Worm (Caenorhabditis elegans) whole organism, mixed stage, embryonic: ENCODE results near the gene Y53G8AR.8.

Experiments used
- M03D4.4 ChIP-seq: sonication (generic microtip); optimal IDR thresholded peaks from 2 replicates; lab custom pipeline; 2017; ENCODE audit warnings: mild to moderate bottlenecking, missing genetic modification characterization, missing compliant biosample characterization
- blmp-1 ChIP-seq: fragments of 150-350 bp; optimal IDR thresholded peaks from 2 replicates; lab custom pipeline; 2014; ENCODE audit warnings: missing biosample characterization, missing genetic modification characterization
- ceh-39 ChIP-seq: fragments of 150-350 bp; optimal IDR thresholded peaks from 2 replicates; lab custom pipeline; 2014; ENCODE audit warnings: missing biosample characterization, missing genetic modification characterization
- ceh-43 ChIP-seq: fragments of 200-800 bp; sonication (Bioruptor generic); optimal IDR thresholded peaks from 2 replicates; lab custom pipeline; 2018; ENCODE audit warnings: mild to moderate bottlenecking, missing genetic modification characterization, moderate library complexity, missing compliant biosample characterization
- ceh-83 ChIP-seq: fragments of 200-800 bp; sonication (Bioruptor generic); optimal IDR thresholded peaks from 2 replicates; lab custom pipeline; 2018; ENCODE audit warnings: mild to moderate bottlenecking, missing genetic modification characterization, missing compliant biosample characterization
- ces-1 ChIP-seq: fragments of 150-350 bp; optimal IDR thresholded peaks from 2 replicates; lab custom pipeline; 2014; ENCODE audit warnings: missing biosample characterization, missing genetic modification reagents, missing genetic modification characterization
- elt-1 ChIP-seq: sonication (generic microtip); optimal IDR thresholded peaks from 2 replicates; lab custom pipeline; 2017; ENCODE audit warnings: missing genetic modification characterization, mild to moderate bottlenecking, missing compliant biosample characterization, antibody characterized with exemption, moderate library complexity, borderline replicate concordance; ENCODE audit not compliant: insufficient read depth
- ham-2 ChIP-seq: fragments of 200-800 bp; sonication (Bioruptor generic); optimal IDR thresholded peaks from 2 replicates; lab custom pipeline; 2018; ENCODE audit warnings: mild to moderate bottlenecking, missing genetic modification characterization, missing compliant biosample characterization
- hlh-1 ChIP-seq: fragments of 150-350 bp; optimal IDR thresholded peaks from 2 replicates; lab custom pipeline; 2014; ENCODE audit warnings: missing biosample characterization, missing genetic modification reagents, missing genetic modification characterization
- lin-13 ChIP-seq: fragments of 150-350 bp; optimal IDR thresholded peaks from 2 replicates; lab custom pipeline; 2014; ENCODE audit warnings: missing biosample characterization, missing genetic modification characterization
- lin-32 ChIP-seq: fragments of 200-800 bp; sonication (Bioruptor generic); optimal IDR thresholded peaks from 2 replicates; lab custom pipeline; 2018; ENCODE audit warnings: mild to moderate bottlenecking, missing genetic modification characterization, missing compliant biosample characterization
- lsy-2 ChIP-seq: fragments of 150-350 bp; optimal IDR thresholded peaks from 2 replicates; lab custom pipeline; 2014; ENCODE audit warnings: missing biosample characterization, missing genetic modification characterization
- mab-5 ChIP-seq: fragments of 150-350 bp; optimal IDR thresholded peaks from 2 replicates; lab custom pipeline; 2014; ENCODE audit warnings: missing biosample characterization, missing genetic modification characterization
- mep-1 ChIP-seq: fragments of 150-350 bp; optimal IDR thresholded peaks from 2 replicates; lab custom pipeline; 2017; ENCODE audit warnings: missing biosample characterization, missing genetic modification reagents, missing genetic modification characterization, inconsistent platforms
- mls-2 ChIP-seq: sonication (generic microtip); optimal IDR thresholded peaks from 2 replicates; lab custom pipeline; 2016; ENCODE audit warnings: mild to moderate bottlenecking, missing genetic modification characterization, moderate library complexity, missing compliant biosample characterization
- nhr-12 ChIP-seq: fragments of 150-350 bp; optimal IDR thresholded peaks from 2 replicates; lab custom pipeline; 2014; ENCODE audit warnings: missing biosample characterization, missing genetic modification characterization
- nhr-2 ChIP-seq: fragments of 150-350 bp; optimal IDR thresholded peaks from 2 replicates; lab custom pipeline; 2014; ENCODE audit warnings: missing biosample characterization, missing genetic modification characterization
- nhr-237 ChIP-seq: fragments of 150-350 bp; optimal IDR thresholded peaks from 2 replicates; lab custom pipeline; 2014; ENCODE audit warnings: missing biosample characterization, missing genetic modification characterization
- nhr-28 ChIP-seq: fragments of 150-350 bp; optimal IDR thresholded peaks from 2 replicates; lab custom pipeline; 2014; ENCODE audit warnings: missing biosample characterization, missing genetic modification characterization
- nhr-76 ChIP-seq: sonication (generic microtip); optimal IDR thresholded peaks from 2 replicates; lab custom pipeline; 2017; ENCODE audit warnings: missing biosample characterization, missing genetic modification characterization
- pha-4 ChIP-seq: fragments of 150-350 bp; optimal IDR thresholded peaks from 2 replicates; lab custom pipeline; 2018; ENCODE audit warnings: missing biosample characterization, missing genetic modification reagents, missing genetic modification characterization
- sem-2 ChIP-seq: fragments of 200-800 bp; sonication (Bioruptor generic); optimal IDR thresholded peaks from 2 replicates; lab custom pipeline; 2018; ENCODE audit warnings: mild to moderate bottlenecking, missing genetic modification characterization, missing compliant biosample characterization
- snpc-4 ChIP-seq: fragments of 150-350 bp; optimal IDR thresholded peaks from 2 replicates; lab custom pipeline; 2014; ENCODE audit warnings: missing biosample characterization, missing genetic modification characterization
- sptf-1 ChIP-seq: sonication (generic microtip); optimal IDR thresholded peaks from 2 replicates; lab custom pipeline; 2017; ENCODE audit warnings: mild to moderate bottlenecking, missing genetic modification characterization, moderate library complexity, missing compliant biosample characterization
- tbx-8 ChIP-seq: fragments of 200-800 bp; sonication (Bioruptor generic); optimal IDR thresholded peaks from 2 replicates; lab custom pipeline; 2018; ENCODE audit warnings: mild to moderate bottlenecking, missing genetic modification characterization, moderate library complexity, missing compliant biosample characterization
- unc-120 ChIP-seq: sonication (generic microtip); optimal IDR thresholded peaks from 2 replicates; lab custom pipeline; 2017; ENCODE audit warnings: missing genetic modification characterization, missing compliant biosample characterization; ENCODE audit not compliant: poor library complexity, severe bottlenecking
- unc-39 ChIP-seq: fragments of 150-350 bp; optimal IDR thresholded peaks from 2 replicates; lab custom pipeline; 2014; ENCODE audit warnings: missing biosample characterization, missing genetic modification characterization
- unc-62 ChIP-seq: fragments of 150-350 bp; optimal IDR thresholded peaks from 2 replicates; lab custom pipeline; 2014; ENCODE audit warnings: missing biosample characterization, missing genetic modification reagents, missing genetic modification characterization
- zip-8 ChIP-seq: fragments of 150-350 bp; optimal IDR thresholded peaks from 2 replicates; lab custom pipeline; 2014; ENCODE audit warnings: missing biosample characterization, missing genetic modification characterization
- ztf-11 ChIP-seq: fragments of 150-350 bp; optimal IDR thresholded peaks from 2 replicates; lab custom pipeline; 2014; ENCODE audit warnings: missing biosample characterization, missing genetic modification characterization

Gene Y53G8AR.8

ce11 chrIII:3323906-3324305 is 29.8 kb upstream of the Y53G8AR.8 start (continued):
- TF ChIP-seq ztf-11 (no peak), nhr-237 (peak; percentile 19), blmp-1 (tag; lab: Kevin White, UChicago) (no peak), lin-32 (no peak), nhr-12 (tag; lab: Kevin White, UChicago) (no peak), ceh-39 (tag; lab: Kevin White, UChicago) (peak; percentile 22), nhr-28 (tag; lab: Kevin White, UChicago) (no peak), M03D4.4 (tag; lab: Kevin White, UChicago) (peak; percentile 8)

DNA sequence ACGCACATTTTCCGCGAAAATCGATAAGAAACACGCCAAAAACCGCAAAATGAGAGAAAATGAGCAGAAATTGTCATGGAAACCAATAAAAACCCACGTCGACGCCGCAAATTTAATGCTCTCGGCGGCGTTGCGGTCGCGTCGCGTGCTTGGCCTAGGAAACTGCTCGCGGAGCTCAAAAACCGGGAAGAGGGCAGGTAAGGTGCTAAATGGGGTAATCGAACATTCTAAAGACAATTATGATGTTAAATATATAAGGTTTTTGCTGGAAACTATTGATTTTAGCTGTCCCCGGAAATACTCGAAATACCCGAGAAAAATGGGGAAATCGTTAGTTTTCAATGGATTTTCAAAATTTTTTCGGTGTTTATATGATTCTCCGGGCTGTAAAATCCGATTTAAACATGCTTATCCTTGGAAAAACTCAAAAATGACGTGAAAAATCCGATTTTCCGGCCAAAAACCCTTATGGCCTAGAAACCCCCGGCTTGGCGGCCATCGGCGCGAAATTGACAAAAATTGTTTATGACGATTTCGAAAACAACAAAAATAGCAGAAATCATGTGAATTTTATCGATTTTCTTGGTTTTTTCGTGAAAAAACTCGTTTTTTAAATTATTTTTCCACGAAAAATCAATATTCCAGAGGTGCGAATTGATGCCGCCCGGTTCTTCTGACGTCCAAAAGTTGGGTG is 28.3 kb upstream of the Y53G8AR.8 start, which contains the start of gene phf-15:
TSS of gene phf-15 (plus strand) at position 537 of the 694 bp plus-strand sequence.
- TF ChIP-seq lin-13 (tag; lab: Kevin White, UChicago) (peak; percentile 20), tbx-8 (GFP tag; lab: Kevin White, UChicago) (peak; percentile 73), mls-2 (tag; lab: Kevin White, UChicago) (no peak), M03D4.4 (tag; lab: Kevin White, UChicago) (peak; percentile 5), ces-1 (GFP tag; lab: Kevin White, UChicago) (peak; percentile 26)

- no peak for TF ChIP-seq nhr-76
- no peak for TF ChIP-seq nhr-2
- TF ChIP-seq ceh-39 (tag; lab: Kevin White, UChicago), result no peak
- no peak for TF ChIP-seq zip-8 (tag; lab: Kevin White, UChicago)
- no peak for TF ChIP-seq ham-2 (GFP tag; lab: Kevin White, UChicago)
- TF ChIP-seq hlh-1 (tag; lab: Kevin White, UChicago), result no peak
- TF ChIP-seq sptf-1 (tag; lab: Kevin White, UChicago), result no peak
- no peak for TF ChIP-seq sem-2
- TF ChIP-seq mls-2 (tag; lab: Kevin White, UChicago), result no peak
- no peak for TF ChIP-seq nhr-237
- no peak for TF ChIP-seq tbx-8 (GFP tag; lab: Kevin White, UChicago)
Observed at ce11 chrIII:3321145-3321544, 27.0 kb upstream of the Y53G8AR.8 start, which contains the start of gene Y53G8AR.9. Y53G8AR.9 (minus strand) TSS chrIII:3321245.

DNA sequence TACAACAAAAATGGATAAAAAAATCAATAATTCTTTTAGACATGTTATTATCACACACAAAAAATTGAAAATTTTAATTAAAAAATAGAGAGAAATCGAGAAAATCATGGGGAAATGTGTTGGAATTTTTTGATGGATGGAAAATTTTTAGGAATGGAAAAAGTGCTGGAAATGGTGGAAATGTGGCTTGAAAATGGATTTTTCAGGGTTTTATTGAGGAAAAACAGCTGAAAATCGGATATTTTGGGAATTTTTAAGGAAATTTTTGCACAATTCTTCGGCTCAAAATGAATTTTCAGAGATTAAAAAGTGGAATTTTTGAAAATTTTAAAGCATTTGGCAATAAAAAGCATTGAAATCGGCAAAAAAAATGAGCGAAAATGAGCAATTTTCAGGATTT is 23.8 kb upstream of the Y53G8AR.8 start:
- TF ChIP-seq nhr-2 (no peak), ztf-11 (no peak), snpc-4 (tag; lab: Kevin White, UChicago) (no peak), sem-2 (no peak)

DNA sequence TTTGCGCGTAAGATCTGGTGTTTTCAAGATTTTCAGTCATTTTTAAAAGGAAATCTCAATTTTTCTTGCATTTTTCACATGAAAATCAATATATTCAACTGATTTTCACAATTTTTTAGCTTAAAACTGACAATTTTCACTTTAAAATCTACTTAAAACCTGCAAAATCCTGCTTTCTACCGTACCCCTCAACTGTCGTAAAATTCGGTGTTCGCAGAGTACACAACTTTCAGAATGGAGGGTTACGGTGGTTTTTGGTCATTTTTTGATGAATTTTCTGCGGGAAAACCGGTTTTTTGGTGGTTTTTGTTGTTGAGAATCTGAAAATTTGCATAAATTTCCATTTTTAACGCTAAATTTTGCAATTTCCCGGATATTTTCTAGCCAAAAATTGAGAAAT is 18.0 kb upstream of the Y53G8AR.8 start:
- TF ChIP-seq nhr-76 (no peak), unc-62 (GFP tag; lab: Kevin White, UChicago) (no peak), lsy-2 (tag; lab: Kevin White, UChicago) (peak; percentile 86), nhr-28 (tag; lab: Kevin White, UChicago) (no peak), mab-5 (no peak), lin-32 (no peak), ztf-11 (no peak), pha-4 (tag; lab: Kevin White, UChicago) (no peak)
- TF ChIP-seq, all 35 proteins: peak for 1

DNA sequence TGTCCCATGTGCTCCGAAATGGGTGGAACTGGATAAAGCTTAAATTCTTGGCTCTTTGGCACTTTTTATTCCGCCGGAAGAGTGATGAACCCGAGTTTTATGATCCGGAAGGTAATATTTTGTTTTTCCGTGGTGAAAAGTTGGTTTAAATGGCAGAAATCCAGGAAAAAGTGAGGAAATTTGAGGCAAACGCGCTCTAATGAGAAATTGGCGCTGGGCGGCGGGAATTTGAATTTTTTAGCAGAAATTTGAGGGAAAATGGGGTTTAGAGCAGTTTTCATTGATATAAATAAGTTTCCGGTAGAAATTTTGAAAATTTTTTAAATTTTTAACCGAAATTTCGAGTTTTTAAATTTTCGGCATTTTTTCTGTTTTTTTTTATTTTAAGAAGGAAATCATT is 17.5 kb upstream of the Y53G8AR.8 start:
- TF ChIP-seq unc-39 (no peak), mep-1 (no peak), ceh-83 (GFP tag; lab: Kevin White, UChicago) (peak; percentile 3), unc-62 (GFP tag; lab: Kevin White, UChicago) (no peak), nhr-237 (no peak), blmp-1 (tag; lab: Kevin White, UChicago) (no peak)

- no peak for TF ChIP-seq blmp-1 (tag; lab: Kevin White, UChicago)
- peak; percentile 2 for TF ChIP-seq ztf-11
- no peak for TF ChIP-seq unc-120 (tag; lab: Kevin White, UChicago)
- TF ChIP-seq mls-2 (tag; lab: Kevin White, UChicago), result no peak
- TF ChIP-seq lsy-2 (tag; lab: Kevin White, UChicago), result peak; percentile 1
- TF ChIP-seq elt-1 (tag; lab: Kevin White, UChicago), result no peak
- peak; percentile 60 for TF ChIP-seq ham-2 (GFP tag; lab: Kevin White, UChicago)
- no peak for TF ChIP-seq ceh-43 (GFP tag; lab: Kevin White, UChicago)
- peak; percentile 1 for TF ChIP-seq unc-62 (GFP tag; lab: Kevin White, UChicago)
- TF ChIP-seq ces-1 (GFP tag; lab: Kevin White, UChicago), result no peak
- TF ChIP-seq, all 35 proteins: peak for 4
Observed at ce11 chrIII:3310876-3311597, 16.9 kb upstream of the Y53G8AR.8 start, which contains the start of gene ral-1. ral-1 (plus strand) TSS chrIII:3311310.
